Fruit fly (Drosophila melanogaster): ENCODE measurements around the gene fbp.
A peak's percentile ranks its signal among the peaks of the same experiment; 100 is the strongest.

fbp gene

dm6 chr2L:19791321-19792281, 27.7 kb upstream of the fbp start, which contains the start of the genes CdGAPr and CG10466 (continued):
- TF ChIP-seq dan (GFP tag; IDR thresholded peaks at IDR 0.05): no peak
- peak; percentile 3 for TF ChIP-seq dmrt99B (tag; optimal IDR thresholded peaks at IDR 0.05)
- TF ChIP-seq Blimp-1 (GFP tag; optimal IDR thresholded peaks at IDR 0.05): peak; percentile 24
- TF ChIP-seq CG34422 (GFP tag; IDR thresholded peaks at IDR 0.05): peak; percentile 34; the same call in 1 of the 3 replicates
- TF ChIP-seq lbe (GFP tag; optimal IDR thresholded peaks at IDR 0.05): no peak
- TF ChIP-seq CG42726 (GFP tag; IDR thresholded peaks at IDR 0.05; ENCODE audit: partially characterized antibody): peak; percentile 66; the same call in 1 of the 2 replicates
- TF ChIP-seq crol (GFP tag; IDR thresholded peaks at IDR 0.05): 0 out of 2 replicates have a peak, but pooled peaks have one; percentile 21
- TF ChIP-seq pb (GFP tag; optimal IDR thresholded peaks at IDR 0.05): no peak
- TF ChIP-seq Ptx1 (GFP tag; IDR thresholded peaks at IDR 0.05): no peak
- no peak for TF ChIP-seq sens-2 (GFP tag; IDR thresholded peaks at IDR 0.05)
- TF ChIP-seq CG16779 (GFP tag; IDR thresholded peaks at IDR 0.05): no peak
- TF ChIP-seq nmo (GFP tag; optimal IDR thresholded peaks at IDR 0.05): peak; percentile 76
- TF ChIP-seq Hsf (GFP tag; optimal IDR thresholded peaks at IDR 0.05): peak; percentile 0
- no peak for TF ChIP-seq CG6654 (GFP tag; optimal IDR thresholded peaks at IDR 0.05)
- no peak for TF ChIP-seq CG2199 (GFP tag; IDR thresholded peaks at IDR 0.05)
- TF ChIP-seq tap (tag; optimal IDR thresholded peaks at IDR 0.05): no peak
- no peak for TF ChIP-seq CG31224 (GFP tag; IDR thresholded peaks at IDR 0.05)
- TF ChIP-seq Dll (GFP tag; IDR thresholded peaks at IDR 0.05; ENCODE audit: partially characterized antibody): peak; percentile 46; the same call in 2 of the 4 replicates
- no peak for TF ChIP-seq Doc2 (GFP tag; IDR thresholded peaks at IDR 0.05)
- no peak for TF ChIP-seq CG31388 (GFP tag; optimal IDR thresholded peaks at IDR 0.05)
- TF ChIP-seq Doc3 (GFP tag; IDR thresholded peaks at IDR 0.05; ENCODE audit: partially characterized antibody): no peak
- TF ChIP-seq CG2712 (tag; optimal IDR thresholded peaks at IDR 0.05): peak; percentile 49
- TF ChIP-seq Hmr (GFP tag; optimal IDR thresholded peaks at IDR 0.05): peak; percentile 68
- no peak for TF ChIP-seq CG10959 (GFP tag; IDR thresholded peaks at IDR 0.05)
- no peak for TF ChIP-seq CG8290 (GFP tag; optimal IDR thresholded peaks at IDR 0.05)
- TF ChIP-seq CG8290 (tag; optimal IDR thresholded peaks at IDR 0.05): peak in 1 of 2 experiments; percentile 58
- TF ChIP-seq ro (GFP tag; IDR thresholded peaks at IDR 0.05): no peak
- TF ChIP-seq ato (GFP tag; IDR thresholded peaks at IDR 0.05; ENCODE audit: partially characterized antibody): no peak
- TF ChIP-seq Usf (GFP tag; optimal IDR thresholded peaks at IDR 0.05): no peak
- no peak for TF ChIP-seq en (GFP tag; optimal IDR thresholded peaks at IDR 0.05)
- no peak for TF ChIP-seq CG11247 (GFP tag; IDR thresholded peaks at IDR 0.05)
- 0 out of 2 replicates have a peak, but pooled peaks have one; percentile 18 for TF ChIP-seq NFAT (GFP tag; IDR thresholded peaks at IDR 0.05)
- no peak for TF ChIP-seq pum (GFP tag; optimal IDR thresholded peaks at IDR 0.05)
- TF ChIP-seq CG11695 (GFP tag; IDR thresholded peaks at IDR 0.05): no peak
- TF ChIP-seq CG34224 (GFP tag; IDR thresholded peaks at IDR 0.05; ENCODE audit: partially characterized antibody): peak; percentile 14; the same call in 1 of the 3 replicates
- TF ChIP-seq ranshi (GFP tag; IDR thresholded peaks at IDR 0.05): no peak
- no peak for TF ChIP-seq CG32767 (GFP tag; IDR thresholded peaks at IDR 0.05)
- TF ChIP-seq CG12659 (GFP tag; optimal IDR thresholded peaks at IDR 0.05): peak; percentile 85
- TF ChIP-seq unc-4 (GFP tag; IDR thresholded peaks at IDR 0.05; ENCODE audit: partially characterized antibody): no peak
- no peak for TF ChIP-seq az2 (GFP tag; optimal IDR thresholded peaks at IDR 0.05)
- peak; percentile 68; the same call in 2 of the 3 replicates for TF ChIP-seq CG17361 (GFP tag; IDR thresholded peaks at IDR 0.05)
- TF ChIP-seq chinmo (GFP tag; IDR thresholded peaks at IDR 0.05; ENCODE audit: partially characterized antibody): no peak
- TF ChIP-seq sens (GFP tag): peak; percentile 81
- no peak for TF ChIP-seq Hand (GFP tag; optimal IDR thresholded peaks at IDR 0.05)
- TF ChIP-seq Kr (GFP tag; optimal IDR thresholded peaks at IDR 0.05): no peak
- TF ChIP-seq CG12744 (GFP tag; optimal IDR thresholded peaks at IDR 0.05): no peak
- TF ChIP-seq Tbp (GFP tag; optimal IDR thresholded peaks at IDR 0.05): no peak
- TF ChIP-seq Rx (GFP tag; IDR thresholded peaks at IDR 0.05): no peak
- TF ChIP-seq HHEX (GFP tag; optimal IDR thresholded peaks at IDR 0.05): no peak
